Worm (Caenorhabditis elegans) whole organism, late embryonic: ENCODE data around the gene mltn-10.

Experiments
- C08G9.2 ChIP-seq: sonication (generic microtip); optimal IDR thresholded peaks from 2 replicates; lab custom pipeline; 2016; ENCODE audit warnings: mild to moderate bottlenecking, missing genetic modification characterization, moderate library complexity, missing compliant biosample characterization
- C38D4.7 ChIP-seq: fragments of 200-800 bp; sonication (Bioruptor generic); optimal IDR thresholded peaks from 2 replicates; lab custom pipeline; 2018; ENCODE audit warnings: mild to moderate bottlenecking, missing genetic modification characterization, moderate library complexity, missing compliant biosample characterization
- K02D7.2 ChIP-seq: sonication (generic microtip); optimal IDR thresholded peaks from 2 replicates; lab custom pipeline; 2017; ENCODE audit warnings: mild to moderate bottlenecking, missing genetic modification characterization, missing compliant biosample characterization
- K09A11.1 ChIP-seq: sonication (generic microtip); optimal IDR thresholded peaks from 2 replicates; lab custom pipeline; 2017; ENCODE audit warnings: antibody characterized with exemption, mild to moderate bottlenecking, missing genetic modification characterization, missing compliant biosample characterization; ENCODE audit not compliant: insufficient read depth
- Y22D7AL.16 ChIP-seq: sonication (generic microtip); optimal IDR thresholded peaks from 2 replicates; lab custom pipeline; 2016; ENCODE audit warnings: missing genetic modification characterization, missing compliant biosample characterization
- ama-1 ChIP-seq: fragments of 150-350 bp; optimal IDR thresholded peaks from 2 replicates; lab custom pipeline; 2014
- ceh-14 ChIP-seq: sonication (generic microtip); optimal IDR thresholded peaks from 2 replicates; lab custom pipeline; 2016; ENCODE audit warnings: missing genotype, missing genetic modification characterization, missing compliant biosample characterization
- ceh-18 ChIP-seq: sonication (generic microtip); optimal IDR thresholded peaks from 2 replicates; lab custom pipeline; 2016; ENCODE audit warnings: missing genetic modification characterization, missing compliant biosample characterization
- ceh-22 ChIP-seq: sonication (generic microtip); optimal IDR thresholded peaks from 2 replicates; lab custom pipeline; 2017; ENCODE audit warnings: missing biosample characterization, missing genetic modification characterization
- ceh-24 ChIP-seq: sonication (generic microtip); optimal IDR thresholded peaks from 2 replicates; lab custom pipeline; 2016; ENCODE audit warnings: mild to moderate bottlenecking, missing genetic modification characterization, missing compliant biosample characterization
- ceh-31 ChIP-seq: sonication (generic microtip); optimal IDR thresholded peaks from 2 replicates; lab custom pipeline; 2016; ENCODE audit warnings: missing genetic modification characterization, missing compliant biosample characterization
- ceh-34 ChIP-seq: sonication (generic microtip); optimal IDR thresholded peaks from 2 replicates; lab custom pipeline; 2016; ENCODE audit warnings: mild to moderate bottlenecking, missing genetic modification characterization, missing compliant biosample characterization
- ceh-9 ChIP-seq: sonication (generic microtip); optimal IDR thresholded peaks from 2 replicates; lab custom pipeline; 2016; ENCODE audit warnings: mild to moderate bottlenecking, missing genetic modification characterization, inconsistent platforms, missing compliant biosample characterization
- che-1 ChIP-seq: sonication (generic microtip); optimal IDR thresholded peaks from 2 replicates; lab custom pipeline; 2016; ENCODE audit warnings: mild to moderate bottlenecking, missing genetic modification characterization, missing compliant biosample characterization
- dmd-4 ChIP-seq: sonication (generic microtip); optimal IDR thresholded peaks from 2 replicates; lab custom pipeline; 2016; ENCODE audit warnings: borderline replicate concordance, missing genetic modification characterization, missing compliant biosample characterization
- elt-2 ChIP-seq: sonication (generic microtip); optimal IDR thresholded peaks from 2 replicates; lab custom pipeline; 2016; ENCODE audit warnings: missing genetic modification reagents, missing genetic modification characterization, missing compliant biosample characterization
- elt-4 ChIP-seq: sonication (generic microtip); optimal IDR thresholded peaks from 2 replicates; lab custom pipeline; 2016; ENCODE audit warnings: missing genetic modification characterization, missing compliant biosample characterization
- ets-4 ChIP-seq: sonication (generic microtip); optimal IDR thresholded peaks from 2 replicates; lab custom pipeline; 2016; ENCODE audit warnings: missing genetic modification characterization, missing compliant biosample characterization
- eyg-1 ChIP-seq: sonication (generic microtip); optimal IDR thresholded peaks from 2 replicates; lab custom pipeline; 2016; ENCODE audit warnings: missing genotype, missing genetic modification characterization, missing compliant biosample characterization
- fax-1 ChIP-seq: sonication (generic microtip); optimal IDR thresholded peaks from 2 replicates; lab custom pipeline; 2016; ENCODE audit warnings: missing genotype, missing genetic modification characterization, missing compliant biosample characterization
- fkh-6 ChIP-seq: sonication (generic microtip); optimal IDR thresholded peaks from 2 replicates; lab custom pipeline; 2016; ENCODE audit warnings: missing genetic modification characterization, missing compliant biosample characterization
- gmeb-2 ChIP-seq: sonication (generic microtip); optimal IDR thresholded peaks from 2 replicates; lab custom pipeline; 2016; ENCODE audit warnings: missing genetic modification characterization, inconsistent platforms, missing compliant biosample characterization
- hlh-13 ChIP-seq: fragments of 200-800 bp; sonication (Bioruptor generic); optimal IDR thresholded peaks from 2 replicates; lab custom pipeline; 2018; ENCODE audit warnings: mild to moderate bottlenecking, missing genetic modification characterization, missing compliant biosample characterization
- hlh-15 ChIP-seq: sonication (generic microtip); optimal IDR thresholded peaks from 2 replicates; lab custom pipeline; 2016; ENCODE audit warnings: missing genetic modification characterization, missing compliant biosample characterization
- hlh-6 ChIP-seq: sonication (generic microtip); optimal IDR thresholded peaks from 2 replicates; lab custom pipeline; 2016; ENCODE audit warnings: missing genotype, missing genetic modification characterization, missing compliant biosample characterization
- hlh-8 ChIP-seq: sonication (generic microtip); optimal IDR thresholded peaks from 2 replicates; lab custom pipeline; 2016; ENCODE audit warnings: missing genotype, missing genetic modification characterization, missing compliant biosample characterization
- lim-6 ChIP-seq: sonication (generic microtip); optimal IDR thresholded peaks from 2 replicates; lab custom pipeline; 2016; ENCODE audit warnings: missing genetic modification characterization, missing compliant biosample characterization
- lin-11 ChIP-seq: fragments of 200-800 bp; sonication (Bioruptor generic); optimal IDR thresholded peaks from 2 replicates; lab custom pipeline; 2018; ENCODE audit warnings: mild to moderate bottlenecking, missing genetic modification characterization, missing compliant biosample characterization
- madf-2 ChIP-seq: sonication (generic microtip); optimal IDR thresholded peaks from 2 replicates; lab custom pipeline; 2017; ENCODE audit warnings: missing genetic modification characterization, missing compliant biosample characterization
- mec-3 ChIP-seq: sonication (generic microtip); optimal IDR thresholded peaks from 2 replicates; lab custom pipeline; 2016; ENCODE audit warnings: borderline replicate concordance, missing genetic modification characterization, missing compliant biosample characterization
- nhr-11 ChIP-seq: fragments of 150-350 bp; optimal IDR thresholded peaks from 2 replicates; lab custom pipeline; 2014; ENCODE audit warnings: missing biosample characterization, missing genetic modification characterization
- nhr-232 ChIP-seq: sonication (generic microtip); optimal IDR thresholded peaks from 2 replicates; lab custom pipeline; 2016; ENCODE audit warnings: missing genetic modification characterization, missing compliant biosample characterization
- npax-4 ChIP-seq: sonication (generic microtip); optimal IDR thresholded peaks from 2 replicates; lab custom pipeline; 2016; ENCODE audit warnings: missing genetic modification characterization, missing compliant biosample characterization
- odd-2 ChIP-seq: sonication (generic microtip); optimal IDR thresholded peaks from 2 replicates; lab custom pipeline; 2017; ENCODE audit warnings: antibody characterized with exemption, mild to moderate bottlenecking, missing genetic modification characterization, missing compliant biosample characterization
- pag-3 ChIP-seq: sonication (generic microtip); optimal IDR thresholded peaks from 2 replicates; lab custom pipeline; 2016; ENCODE audit warnings: missing compliant biosample characterization, missing genetic modification characterization, borderline replicate concordance
- pat-9 ChIP-seq: fragments of 200-800 bp; sonication (Bioruptor generic); optimal IDR thresholded peaks from 2 replicates; lab custom pipeline; 2018; ENCODE audit warnings: mild to moderate bottlenecking, missing genetic modification characterization, moderate library complexity, missing compliant biosample characterization
- pax-1 ChIP-seq: fragments of 150-350 bp; optimal IDR thresholded peaks from 2 replicates; lab custom pipeline; 2014; ENCODE audit warnings: missing biosample characterization, missing genetic modification characterization
- pha-4 ChIP-seq: fragments of 150-350 bp; optimal IDR thresholded peaks from 2 replicates; lab custom pipeline; 2018; ENCODE audit warnings: missing biosample characterization, missing genetic modification reagents, missing genetic modification characterization
- pqm-1 ChIP-seq: sonication (generic microtip); optimal IDR thresholded peaks from 2 replicates; lab custom pipeline; 2016; ENCODE audit warnings: missing genetic modification characterization, missing compliant biosample characterization
- pros-1 ChIP-seq: fragments of 150-350 bp; optimal IDR thresholded peaks from 2 replicates; lab custom pipeline; 2014; ENCODE audit warnings: missing biosample characterization, missing genetic modification reagents, missing genetic modification characterization
- ref-2 ChIP-seq: sonication (generic microtip); optimal IDR thresholded peaks from 2 replicates; lab custom pipeline; 2016; ENCODE audit warnings: missing genetic modification characterization, missing compliant biosample characterization
- sox-2 ChIP-seq: fragments of 200-800 bp; sonication (Bioruptor generic); IDR thresholded peaks from 2 replicates; pipeline ENCODE4 v1.3.6; 2022; ENCODE audit warnings: missing genetic modification reagents, missing genetic modification characterization, missing compliant biosample characterization
- sox-4 ChIP-seq: sonication (generic microtip); optimal IDR thresholded peaks from 2 replicates; lab custom pipeline; 2017; ENCODE audit warnings: mild to moderate bottlenecking, missing genetic modification characterization, inconsistent platforms, missing compliant biosample characterization
- syd-9 ChIP-seq: sonication (generic microtip); optimal IDR thresholded peaks from 2 replicates; lab custom pipeline; 2016; ENCODE audit warnings: mild to moderate bottlenecking, missing genetic modification characterization, moderate library complexity, missing compliant biosample characterization
- tbx-2 ChIP-seq: sonication (generic microtip); optimal IDR thresholded peaks from 2 replicates; lab custom pipeline; 2016; ENCODE audit warnings: missing genetic modification characterization, missing compliant biosample characterization
- tbx-7 ChIP-seq: sonication (generic microtip); optimal IDR thresholded peaks from 2 replicates; lab custom pipeline; 2016; ENCODE audit warnings: missing genotype, missing genetic modification characterization, missing compliant biosample characterization
- ttx-3 ChIP-seq: sonication (generic microtip); optimal IDR thresholded peaks from 2 replicates; lab custom pipeline; 2016; ENCODE audit warnings: missing genetic modification reagents, missing genetic modification characterization, missing compliant biosample characterization
- unc-3 ChIP-seq, 2 experiments: fragments of 200-800 bp in 1 of 2; sonication (Bioruptor generic) in 1 of 2; sonication (generic microtip) in 1 of 2; conservative IDR thresholded peaks in 1 of 2; optimal IDR thresholded peaks in 1 of 2; 2 replicates each; pipeline versions ENCODE4 v1.3.6 to Lab custom; 2016 to 2022; ENCODE audit warnings: missing compliant biosample characterization in 2 of 2, missing genetic modification characterization in 2 of 2, missing genetic modification reagents in 1 of 2
- unc-42 ChIP-seq: sonication (generic microtip); optimal IDR thresholded peaks from 2 replicates; lab custom pipeline; 2016; ENCODE audit warnings: missing genotype, missing genetic modification characterization, missing compliant biosample characterization
- unc-86 ChIP-seq: sonication (generic microtip); optimal IDR thresholded peaks from 2 replicates; lab custom pipeline; 2016; ENCODE audit warnings: missing genetic modification characterization, missing compliant biosample characterization
- zip-5 ChIP-seq: sonication (generic microtip); optimal IDR thresholded peaks from 2 replicates; lab custom pipeline; 2016; ENCODE audit warnings: missing genetic modification characterization, missing compliant biosample characterization

The mltn-10 gene

DNA sequence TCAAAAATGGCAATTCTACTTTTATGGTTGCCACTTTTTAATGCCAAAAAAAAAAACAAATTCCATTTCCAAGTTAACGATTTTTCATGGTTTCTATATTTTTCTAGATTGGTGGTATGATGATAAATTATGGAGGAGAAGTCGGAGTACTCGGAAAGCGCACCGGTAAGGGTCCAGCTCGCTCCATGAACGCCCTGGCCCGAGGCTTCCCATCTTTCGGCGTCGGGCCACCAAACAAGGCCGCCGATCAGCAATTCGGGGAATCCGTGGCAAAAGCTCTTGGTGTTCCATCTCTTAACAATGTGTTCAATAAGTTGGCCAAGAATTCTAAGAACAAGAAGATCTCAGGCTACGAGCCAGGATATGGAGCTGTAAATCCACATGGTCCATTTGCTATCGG, 11.2 kb downstream of the mltn-10 start:
- TF ChIP-seq pax-1 (tag; lab: Kevin White, UChicago) = no peak
- no peak for TF ChIP-seq pat-9 (tag; lab: Kevin White, UChicago)
- TF ChIP-seq madf-2 (tag; lab: Kevin White, UChicago) = no peak
- TF ChIP-seq hlh-13 (GFP tag; lab: Kevin White, UChicago) = no peak
- TF ChIP-seq ttx-3 = no peak
- no peak for TF ChIP-seq hlh-8 (tag; lab: Kevin White, UChicago)
- TF ChIP-seq ceh-31 (tag; lab: Kevin White, UChicago) = no peak
- TF ChIP-seq fax-1 (tag; lab: Kevin White, UChicago) = no peak

- TF ChIP-seq npax-4 (tag; lab: Kevin White, UChicago) (peak; percentile 34), pat-9 (tag; lab: Kevin White, UChicago) (peak; percentile 54), gmeb-2 (peak; percentile 52), elt-4 (tag; lab: Kevin White, UChicago) (no peak), unc-86 (peak; percentile 43), hlh-15 (tag; lab: Kevin White, UChicago) (peak; percentile 81), fkh-6 (tag; lab: Kevin White, UChicago) (peak; percentile 46), ceh-9 (tag; lab: Kevin White, UChicago) (peak; percentile 52), ceh-22 (no peak), eyg-1 (no peak), ceh-24 (no peak), odd-2 (tag; lab: Kevin White, UChicago) (no peak), ceh-18 (peak; percentile 49), mec-3 (tag; lab: Kevin White, UChicago) (no peak), ceh-14 (tag; lab: Kevin White, UChicago) (peak; percentile 28), K09A11.1 (tag; lab: Kevin White, UChicago) (no peak), pag-3 (tag; lab: Kevin White, UChicago) (no peak), ttx-3 (peak; percentile 64), pqm-1 (no peak), sox-2 (GFP tag; lab: Robert Waterston, UW) (peak; percentile 65), dmd-4 (peak; percentile 73), Y22D7AL.16 (tag; lab: Kevin White, UChicago) (peak; percentile 69), C38D4.7 (GFP tag; lab: Kevin White, UChicago) (peak; percentile 60), ceh-34 (tag; lab: Kevin White, UChicago) (peak; percentile 52), syd-9 (tag; lab: Kevin White, UChicago) (peak; percentile 23), tbx-7 (tag; lab: Kevin White, UChicago) (no peak), tbx-2 (tag; lab: Kevin White, UChicago) (peak; percentile 66), C08G9.2 (tag; lab: Kevin White, UChicago) (peak; percentile 67), lin-11 (tag; lab: Kevin White, UChicago) (peak; percentile 23), elt-2 (tag; lab: Kevin White, UChicago) (peak; percentile 52), pha-4 (tag; lab: Kevin White, UChicago) (no peak), sox-4 (peak; percentile 46), ama-1 (lab: Kevin White, UChicago) (no peak), nhr-232 (peak; percentile 72), zip-5 (tag; lab: Kevin White, UChicago) (peak; percentile 18), unc-3 (GFP tag; conservative IDR thresholded peaks at IDR 0.05; lab: Robert Waterston, UW) (0 out of 2 replicates have a peak, but pooled peaks have one; percentile 53), unc-3 (tag; optimal IDR thresholded peaks at IDR 0.05; lab: Kevin White, UChicago) (peak; percentile 10), hlh-6 (tag; lab: Kevin White, UChicago) (peak; percentile 65), unc-42 (no peak), ceh-31 (tag; lab: Kevin White, UChicago) (peak; percentile 45), lim-6 (no peak), K02D7.2 (peak; percentile 51), pros-1 (no peak), ets-4 (tag; lab: Kevin White, UChicago) (peak; percentile 33), che-1 (tag; lab: Kevin White, UChicago) (peak; percentile 62), nhr-11 (tag; lab: Kevin White, UChicago) (no peak), ref-2 (tag; lab: Kevin White, UChicago) (peak; percentile 26), pax-1 (tag; lab: Kevin White, UChicago) (no peak)
These were observed 12.3 kb downstream of the mltn-10 start for ce11 chrII:14635179-14635578.
